Fruit fly (Drosophila melanogaster): ENCODE results near the gene CG5111.

CG5111 gene

DNA sequence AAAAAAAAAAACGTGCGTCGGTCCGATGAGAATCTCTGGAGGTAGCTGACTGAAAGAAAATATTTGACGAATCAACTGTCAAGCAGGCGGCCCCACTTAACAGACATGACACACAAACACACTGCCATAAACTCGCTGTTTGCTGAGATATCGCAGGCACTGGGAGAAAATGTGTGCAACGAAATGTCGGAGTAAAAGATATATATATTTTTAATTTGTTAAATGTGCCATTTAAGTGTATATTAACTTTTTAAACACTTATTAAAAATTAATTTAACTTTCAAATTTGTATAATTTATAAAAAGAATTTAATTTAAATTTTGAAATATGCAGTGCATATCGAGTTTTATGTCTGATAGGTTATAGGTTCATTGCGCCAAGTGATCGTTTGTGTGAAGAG, 17.0 kb upstream of the CG5111 start (continued):
- TF ChIP-seq Ada2b (GFP tag; IDR thresholded peaks at IDR 0.05), result peak; percentile 43; the same call in 1 of the 2 replicates
- 0 out of 2 replicates have a peak, but pooled peaks have one; percentile 24 for TF ChIP-seq CG1024 (GFP tag; IDR thresholded peaks at IDR 0.05)
- TF ChIP-seq CG34376 (GFP tag; optimal IDR thresholded peaks at IDR 0.05), result no peak
- TF ChIP-seq CG9609 (GFP tag; optimal IDR thresholded peaks at IDR 0.05), result no peak
- 0 out of 2 replicates have a peak, but pooled peaks have one; percentile 54 for TF ChIP-seq CG43689 (GFP tag; IDR thresholded peaks at IDR 0.05)

DNA sequence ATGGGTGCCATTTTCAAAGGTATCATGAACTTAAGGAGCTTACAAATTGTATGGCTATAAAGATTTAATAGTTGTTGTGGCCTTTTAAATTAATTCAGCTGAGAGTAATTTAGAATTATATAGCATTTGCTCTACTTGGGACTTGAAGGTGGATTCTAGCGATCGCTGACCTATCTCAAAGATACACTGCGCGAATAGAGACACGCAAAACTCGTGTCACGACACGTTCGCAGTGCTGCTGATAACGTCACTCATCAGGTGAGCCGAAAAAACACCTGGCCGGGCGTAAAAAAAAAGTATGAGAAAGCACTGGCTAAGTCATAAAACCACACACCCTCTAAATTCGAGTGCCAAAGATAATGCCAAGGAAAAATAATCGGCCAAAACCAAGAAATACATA, 16.4 kb upstream of the CG5111 start:
- TF ChIP-seq Mrtf (GFP tag; IDR thresholded peaks at IDR 0.05), result no peak
- no peak for TF ChIP-seq CG33213 (GFP tag; optimal IDR thresholded peaks at IDR 0.05)
- peak; percentile 26 for TF ChIP-seq Abd-B (GFP tag; optimal IDR thresholded peaks at IDR 0.05)
- TF ChIP-seq HmgD (GFP tag; optimal IDR thresholded peaks at IDR 0.05), result no peak
- TF ChIP-seq hth (optimal IDR thresholded peaks at IDR 0.05), result no peak
- no peak for TF ChIP-seq pzg (GFP tag; optimal IDR thresholded peaks at IDR 0.05)
- no peak for TF ChIP-seq tx (GFP tag; optimal IDR thresholded peaks at IDR 0.05)
- peak; percentile 24 for TF ChIP-seq pum (GFP tag; optimal IDR thresholded peaks at IDR 0.05)
- peak; percentile 20 for TF ChIP-seq dm (GFP tag; optimal IDR thresholded peaks at IDR 0.05)
- TF ChIP-seq inv (GFP tag; IDR thresholded peaks at IDR 0.05; ENCODE audit: partially characterized antibody), result peak; percentile 55
- TF ChIP-seq Dip2 (GFP tag; IDR thresholded peaks at IDR 0.05), result no peak
- TF ChIP-seq dmrt99B (tag; optimal IDR thresholded peaks at IDR 0.05), result no peak
- TF ChIP-seq CG34224 (GFP tag; IDR thresholded peaks at IDR 0.05; ENCODE audit: partially characterized antibody), result peak; percentile 69
- TF ChIP-seq sna (GFP tag; IDR thresholded peaks at IDR 0.05; ENCODE audit: partially characterized antibody), result 0 out of 2 replicates have a peak, but pooled peaks have one; percentile 38
- no peak for TF ChIP-seq kni (GFP tag; optimal IDR thresholded peaks at IDR 0.05)
- TF ChIP-seq zf30C (GFP tag; optimal IDR thresholded peaks at IDR 0.05), result peak; percentile 61
- TF ChIP-seq tio (GFP tag; optimal IDR thresholded peaks at IDR 0.05), result no peak
- no peak for TF ChIP-seq Ada2b (GFP tag; IDR thresholded peaks at IDR 0.05)
- no peak for TF ChIP-seq CG4328 (GFP tag; optimal IDR thresholded peaks at IDR 0.05)
- TF ChIP-seq zen2 (GFP tag; IDR thresholded peaks at IDR 0.05; ENCODE audit: partially characterized antibody), result peak; percentile 78
- TF ChIP-seq row (GFP tag; IDR thresholded peaks at IDR 0.05), result peak; percentile 22; the same call in 1 of the 3 replicates
- 0 out of 2 replicates have a peak, but pooled peaks have one; percentile 37 for TF ChIP-seq ato (GFP tag; IDR thresholded peaks at IDR 0.05; ENCODE audit: partially characterized antibody)
- TF ChIP-seq Dref (GFP tag; IDR thresholded peaks at IDR 0.05), result no peak
- TF ChIP-seq CG2199 (GFP tag; IDR thresholded peaks at IDR 0.05), result 0 out of 3 replicates have a peak, but pooled peaks have one; percentile 30
- TF ChIP-seq crp (GFP tag; optimal IDR thresholded peaks at IDR 0.05), result peak; percentile 26 to 38
- no peak for TF ChIP-seq Xbp1 (GFP tag; optimal IDR thresholded peaks at IDR 0.05)
- no peak for TF ChIP-seq CG31224 (GFP tag; IDR thresholded peaks at IDR 0.05)
- no peak for TF ChIP-seq wdn (GFP tag; IDR thresholded peaks at IDR 0.05)
- TF ChIP-seq CG6791 (GFP tag; IDR thresholded peaks at IDR 0.05; ENCODE audit: partially characterized antibody), result peak; percentile 65; the same call in 2 of the 3 replicates
- peak; percentile 77 for TF ChIP-seq Sry-β (GFP tag; optimal IDR thresholded peaks at IDR 0.05)
- no peak for TF ChIP-seq D19A (tag; optimal IDR thresholded peaks at IDR 0.05)
- TF ChIP-seq CG3847 (GFP tag; IDR thresholded peaks at IDR 0.05), result no peak
- TF ChIP-seq CG10462 (GFP tag; optimal IDR thresholded peaks at IDR 0.05), result no peak
- no peak for TF ChIP-seq HmgZ (tag; optimal IDR thresholded peaks at IDR 0.05)
- TF ChIP-seq CG6175 (GFP tag; IDR thresholded peaks at IDR 0.05), result no peak
- TF ChIP-seq CG18764 (GFP tag; optimal IDR thresholded peaks at IDR 0.05), result no peak
- peak; percentile 67 for TF ChIP-seq Bgb (GFP tag; IDR thresholded peaks at IDR 0.05; ENCODE audit: partially characterized antibody)
- TF ChIP-seq bbx (GFP tag; IDR thresholded peaks at IDR 0.05; ENCODE audit: partially characterized antibody), result peak; percentile 77; the same call in 1 of the 2 replicates
- no peak for TF ChIP-seq Trl (optimal IDR thresholded peaks at IDR 0.05)
- TF ChIP-seq Trl (GFP tag; optimal IDR thresholded peaks at IDR 0.05), result no peak
- TF ChIP-seq CG32532 (GFP tag; IDR thresholded peaks at IDR 0.05), result peak; percentile 42; the same call in 1 of the 2 replicates
- TF ChIP-seq BEAF-32 (GFP tag; optimal IDR thresholded peaks at IDR 0.05), result peak; percentile 72
- peak; percentile 26; the same call in 1 of the 2 replicates for TF ChIP-seq CG14441 (GFP tag; IDR thresholded peaks at IDR 0.05)
- peak; percentile 19 for TF ChIP-seq mam (GFP tag; optimal IDR thresholded peaks at IDR 0.05)
- TF ChIP-seq CG3726 (GFP tag; IDR thresholded peaks at IDR 0.05), result no peak

Data from whole organism, embryonic.